Worm (Caenorhabditis elegans) whole organism, L3 larva: ENCODE data around the gene sto-3.

ENCODE experiments used
- ZK546.5 ChIP-seq: sonication (generic microtip); optimal IDR thresholded peaks from 2 replicates; lab custom pipeline; 2017; ENCODE audit warnings: missing biosample characterization, missing genetic modification characterization
- aly-2 ChIP-seq: fragments of 150-350 bp; optimal IDR thresholded peaks from 2 replicates; lab custom pipeline; 2014; ENCODE audit warnings: missing biosample characterization, missing genetic modification characterization
- ceh-16 ChIP-seq: sonication (generic microtip); optimal IDR thresholded peaks from 2 replicates; lab custom pipeline; 2017; ENCODE audit warnings: missing biosample characterization, missing genetic modification characterization
- ceh-28 ChIP-seq: fragments of 150-350 bp; optimal IDR thresholded peaks from 2 replicates; lab custom pipeline; 2014; ENCODE audit warnings: missing biosample characterization, missing genetic modification reagents, missing genetic modification characterization
- ceh-82 ChIP-seq: fragments of 150-350 bp; optimal IDR thresholded peaks from 2 replicates; lab custom pipeline; 2014; ENCODE audit warnings: missing biosample characterization, missing genetic modification characterization
- ceh-9 ChIP-seq: sonication (generic microtip); optimal IDR thresholded peaks from 2 replicates; lab custom pipeline; 2018; ENCODE audit warnings: missing biosample characterization, missing genetic modification characterization
- daf-12 ChIP-seq: fragments of 150-350 bp; optimal IDR thresholded peaks from 2 replicates; lab custom pipeline; 2014; ENCODE audit warnings: missing biosample characterization, missing genetic modification reagents, missing genetic modification characterization
- egl-27 ChIP-seq: sonication (generic microtip); optimal IDR thresholded peaks from 4 replicates; lab custom pipeline; 2017; ENCODE audit warnings: missing biosample characterization, missing genetic modification reagents, missing genetic modification characterization
- egl-5 ChIP-seq: fragments of 150-350 bp; optimal IDR thresholded peaks from 2 replicates; lab custom pipeline; 2017; ENCODE audit warnings: missing biosample characterization, missing genetic modification reagents, missing genetic modification characterization, inconsistent platforms
- elt-1 ChIP-seq: fragments of 150-350 bp; optimal IDR thresholded peaks from 2 replicates; lab custom pipeline; 2014; ENCODE audit warnings: missing biosample characterization, missing genetic modification characterization
- elt-2 ChIP-seq: sonication (generic microtip); optimal IDR thresholded peaks from 2 replicates; lab custom pipeline; 2016; ENCODE audit warnings: missing genetic modification reagents, mild to moderate bottlenecking, missing genetic modification characterization, missing compliant biosample characterization
- fkh-10 ChIP-seq: sonication (generic microtip); optimal IDR thresholded peaks from 2 replicates; lab custom pipeline; 2017; ENCODE audit warnings: missing biosample characterization, missing genetic modification reagents, missing genetic modification characterization
- fkh-2 ChIP-seq: fragments of 150-350 bp; optimal IDR thresholded peaks from 2 replicates; lab custom pipeline; 2014; ENCODE audit warnings: missing biosample characterization, missing genetic modification reagents, missing genetic modification characterization
- fos-1 ChIP-seq: fragments of 150-350 bp; optimal IDR thresholded peaks from 2 replicates; lab custom pipeline; 2014; ENCODE audit warnings: missing biosample characterization, missing genetic modification characterization
- hmg-11 ChIP-seq: sonication (generic microtip); optimal IDR thresholded peaks from 2 replicates; lab custom pipeline; 2016; ENCODE audit warnings: missing genetic modification characterization, missing compliant biosample characterization
- jun-1 ChIP-seq: fragments of 150-350 bp; optimal IDR thresholded peaks from 2 replicates; lab custom pipeline; 2014; ENCODE audit warnings: missing biosample characterization, missing genetic modification reagents, missing genetic modification characterization
- lin-15B ChIP-seq: fragments of 150-350 bp; optimal IDR thresholded peaks from 2 replicates; lab custom pipeline; 2014; ENCODE audit warnings: missing biosample characterization, missing genetic modification characterization
- lin-39 ChIP-seq: fragments of 150-350 bp; optimal IDR thresholded peaks from 2 replicates; lab custom pipeline; 2018; ENCODE audit warnings: missing biosample characterization, missing genetic modification reagents, missing genetic modification characterization
- lsy-12 ChIP-seq: sonication (generic microtip); optimal IDR thresholded peaks from 2 replicates; lab custom pipeline; 2016; ENCODE audit warnings: mild to moderate bottlenecking, missing genetic modification characterization, missing compliant biosample characterization
- mdl-1 ChIP-seq: fragments of 150-350 bp; optimal IDR thresholded peaks from 2 replicates; lab custom pipeline; 2014; ENCODE audit warnings: missing biosample characterization, missing genetic modification characterization
- nfya-1 ChIP-seq: sonication (generic microtip); optimal IDR thresholded peaks from 2 replicates; lab custom pipeline; 2017; ENCODE audit warnings: missing genetic modification characterization, mild to moderate bottlenecking, missing compliant biosample characterization, antibody characterized with exemption, moderate library complexity; ENCODE audit not compliant: insufficient read depth
- nhr-11 ChIP-seq: fragments of 150-350 bp; optimal IDR thresholded peaks from 2 replicates; lab custom pipeline; 2014; ENCODE audit warnings: missing biosample characterization, missing genetic modification characterization
- nhr-12 ChIP-seq: fragments of 150-350 bp; optimal IDR thresholded peaks from 2 replicates; lab custom pipeline; 2014; ENCODE audit warnings: missing biosample characterization, missing genetic modification characterization
- nhr-23 ChIP-seq: fragments of 150-350 bp; optimal IDR thresholded peaks from 2 replicates; lab custom pipeline; 2014; ENCODE audit warnings: missing biosample characterization, missing genetic modification reagents, missing genetic modification characterization
- nhr-237 ChIP-seq: fragments of 150-350 bp; optimal IDR thresholded peaks from 2 replicates; lab custom pipeline; 2014; ENCODE audit warnings: missing biosample characterization, missing genetic modification characterization
- nhr-25 ChIP-seq: sonication (generic microtip); optimal IDR thresholded peaks from 2 replicates; lab custom pipeline; 2017; ENCODE audit warnings: missing biosample characterization, missing genetic modification characterization
- nhr-43 ChIP-seq: sonication (generic microtip); optimal IDR thresholded peaks from 2 replicates; lab custom pipeline; 2016; ENCODE audit warnings: mild to moderate bottlenecking, missing genetic modification characterization, missing compliant biosample characterization; ENCODE audit not compliant: poor library complexity, severe bottlenecking
- nhr-67 ChIP-seq: fragments of 150-350 bp; optimal IDR thresholded peaks from 2 replicates; lab custom pipeline; 2014; ENCODE audit warnings: missing biosample characterization, missing genetic modification characterization
- nhr-76 ChIP-seq: fragments of 150-350 bp; sonication (generic microtip); optimal IDR thresholded peaks from 5 replicates; lab custom pipeline; 2014; ENCODE audit warnings: missing biosample characterization, missing genetic modification characterization
- pha-4 ChIP-seq: fragments of 150-350 bp; optimal IDR thresholded peaks from 2 replicates; lab custom pipeline; 2014; ENCODE audit warnings: missing biosample characterization, missing genetic modification reagents, missing genetic modification characterization
- pqm-1 ChIP-seq: fragments of 150-350 bp; optimal IDR thresholded peaks from 2 replicates; lab custom pipeline; 2017; ENCODE audit warnings: missing biosample characterization, missing genetic modification characterization, inconsistent platforms
- sea-2 ChIP-seq: fragments of 150-350 bp; sonication (generic microtip); optimal IDR thresholded peaks from 4 replicates; lab custom pipeline; 2014; ENCODE audit warnings: missing biosample characterization, missing genetic modification reagents, missing genetic modification characterization
- skn-1 ChIP-seq: fragments of 150-350 bp; optimal IDR thresholded peaks from 2 replicates; lab custom pipeline; 2014; ENCODE audit warnings: missing biosample characterization, missing genetic modification characterization
- snpc-4 ChIP-seq: fragments of 150-350 bp; optimal IDR thresholded peaks from 2 replicates; lab custom pipeline; 2014; ENCODE audit warnings: missing biosample characterization, missing genetic modification characterization
- unc-39 ChIP-seq: sonication (generic microtip); optimal IDR thresholded peaks from 4 replicates; lab custom pipeline; 2017; ENCODE audit warnings: missing biosample characterization, missing genetic modification characterization
- unc-62 ChIP-seq: fragments of 150-350 bp; sonication (generic microtip); optimal IDR thresholded peaks from 4 replicates; lab custom pipeline; 2014; ENCODE audit warnings: missing biosample characterization, missing genetic modification reagents, missing genetic modification characterization
- zag-1 ChIP-seq: fragments of 150-350 bp; optimal IDR thresholded peaks from 2 replicates; lab custom pipeline; 2014; ENCODE audit warnings: missing biosample characterization, missing genetic modification characterization
- ztf-11 ChIP-seq: fragments of 150-350 bp; optimal IDR thresholded peaks from 2 replicates; lab custom pipeline; 2014; ENCODE audit warnings: missing biosample characterization, missing genetic modification characterization
- ztf-4 ChIP-seq: fragments of 150-350 bp; optimal IDR thresholded peaks from 2 replicates; lab custom pipeline; 2014; ENCODE audit warnings: missing biosample characterization, missing genetic modification characterization

The sto-3 gene

DNA sequence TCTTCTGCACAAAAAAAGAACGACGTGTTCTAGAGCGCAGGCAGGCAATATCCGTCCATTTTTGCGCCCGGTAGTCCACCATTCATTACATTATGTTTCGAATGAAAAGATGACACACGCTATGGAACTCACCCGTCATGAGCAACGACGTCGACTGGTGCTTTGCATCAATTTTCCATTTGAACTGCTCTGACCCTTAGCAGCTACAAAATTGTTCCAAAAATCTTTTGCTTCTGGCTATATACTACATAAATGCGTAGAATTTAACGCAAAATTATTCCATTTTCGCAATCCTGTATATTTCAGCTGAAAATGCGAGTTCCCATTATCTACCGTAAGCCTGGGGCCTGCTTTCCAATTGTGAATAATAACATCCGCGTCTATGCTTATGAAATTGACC, 36.4 kb upstream of the sto-3 start, which contains the start of gene T04F8.3:
T04F8.3 (plus strand) TSS at position 301 of the 400 bp plus-strand sequence.
- TF ChIP-seq unc-62 (GFP tag; lab: Kevin White, UChicago) (no peak), nhr-25 (tag; lab: Kevin White, UChicago) (no peak), mdl-1 (tag; lab: Kevin White, UChicago) (no peak), jun-1 (no peak), fkh-2 (tag; lab: Kevin White, UChicago) (no peak), ztf-11 (no peak), nhr-67 (no peak), nhr-237 (tag; lab: Kevin White, UChicago) (no peak), aly-2 (no peak), skn-1 (no peak), snpc-4 (tag; lab: Kevin White, UChicago) (no peak), egl-27 (no peak), fos-1 (tag; lab: Kevin White, UChicago) (no peak), zag-1 (no peak), ceh-9 (tag; lab: Kevin White, UChicago) (no peak), egl-5 (no peak), nhr-11 (tag; lab: Kevin White, UChicago) (no peak), ztf-4 (no peak), ceh-16 (tag; lab: Kevin White, UChicago) (no peak)

DNA sequence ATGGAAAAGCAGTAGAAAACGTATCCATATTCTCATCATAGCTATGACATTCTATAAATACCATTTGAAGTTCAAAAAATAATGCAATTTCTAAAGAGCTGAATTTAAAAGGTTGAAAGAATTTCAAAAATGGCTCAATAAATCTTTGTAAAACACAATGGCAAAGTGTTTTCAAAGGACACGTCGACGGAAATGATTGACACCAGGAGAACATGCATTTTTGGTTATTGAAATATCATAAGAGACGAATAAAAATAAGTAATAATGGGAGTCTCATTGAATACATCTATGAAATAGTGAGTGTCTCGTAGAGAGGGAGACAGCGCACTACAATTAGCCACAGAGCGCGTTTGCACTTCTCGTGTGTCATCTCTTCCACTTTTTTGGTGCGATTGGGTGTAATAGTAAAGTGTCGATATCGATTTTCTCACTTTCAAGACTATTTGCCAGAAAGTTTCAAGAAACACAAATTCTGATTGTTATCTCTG, 34.7 kb upstream of the sto-3 start, which contains the start of gene T04F8.2:
T04F8.2 (minus strand) TSS at position 51 of the 488 bp plus-strand sequence.
- peak; percentile 58 for TF ChIP-seq skn-1
- peak; percentile 86 for TF ChIP-seq pha-4
- no peak for TF ChIP-seq nhr-67
- TF ChIP-seq elt-2 (tag; lab: Kevin White, UChicago), result peak; percentile 50
- peak; percentile 56 for TF ChIP-seq nhr-23
- peak; percentile 59 for TF ChIP-seq hmg-11 (tag; lab: Kevin White, UChicago)
- TF ChIP-seq snpc-4 (tag; lab: Kevin White, UChicago), result peak; percentile 58
- peak; percentile 42 for TF ChIP-seq pqm-1 (tag; lab: Kevin White, UChicago)
- no peak for TF ChIP-seq nhr-12 (tag; lab: Kevin White, UChicago)
- peak; percentile 49 for TF ChIP-seq ceh-28 (tag; lab: Kevin White, UChicago)
- TF ChIP-seq nhr-25 (tag; lab: Kevin White, UChicago), result peak; percentile 63
- no peak for TF ChIP-seq elt-1 (tag; lab: Kevin White, UChicago)
- peak; percentile 64 for TF ChIP-seq egl-5
- TF ChIP-seq lin-15B, result peak; percentile 50
- TF ChIP-seq nhr-76 (tag; lab: Kevin White, UChicago), result no peak
- TF ChIP-seq nhr-43 (tag; lab: Kevin White, UChicago), result peak; percentile 21
- TF ChIP-seq daf-12 (tag; lab: Kevin White, UChicago), result no peak
- TF ChIP-seq jun-1, result peak; percentile 28
- TF ChIP-seq zag-1, result no peak
- peak; percentile 68 for TF ChIP-seq nfya-1 (tag; lab: Kevin White, UChicago)
- peak; percentile 69 for TF ChIP-seq lin-39 (tag; lab: Kevin White, UChicago)

DNA sequence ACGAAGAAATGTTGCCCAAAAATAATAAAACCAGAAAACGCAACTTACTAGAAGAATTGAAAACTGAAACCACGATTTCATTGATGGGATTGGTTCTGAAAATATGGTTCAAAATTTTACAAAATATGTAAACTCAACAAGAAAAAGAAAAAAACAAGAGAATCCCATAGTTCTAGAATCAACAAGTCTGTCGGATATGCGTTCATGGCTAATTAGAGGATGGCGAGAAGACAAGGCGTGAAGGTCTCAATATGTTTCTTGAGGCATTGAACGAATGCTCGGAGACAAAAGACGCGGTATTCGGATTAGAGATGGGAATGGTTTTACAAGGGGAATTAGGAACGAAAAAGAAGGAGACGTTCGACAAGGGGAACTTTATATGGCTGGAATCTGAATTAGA, 28.9 kb upstream of the sto-3 start, which contains the start of gene cutl-11:
cutl-11 (minus strand) TSS at position 101 of the 400 bp plus-strand sequence.
- TF ChIP-seq lsy-12 (tag; lab: Kevin White, UChicago) (no peak), pqm-1 (tag; lab: Kevin White, UChicago) (no peak), lin-15B (no peak), jun-1 (no peak), fos-1 (tag; lab: Kevin White, UChicago) (no peak), ZK546.5 (tag; lab: Kevin White, UChicago) (no peak), nhr-67 (no peak), fkh-2 (tag; lab: Kevin White, UChicago) (no peak), nhr-43 (tag; lab: Kevin White, UChicago) (no peak), ceh-82 (tag; lab: Kevin White, UChicago) (no peak), sea-2 (no peak), fkh-10 (no peak), egl-5 (no peak), unc-39 (tag; lab: Kevin White, UChicago) (no peak), snpc-4 (tag; lab: Kevin White, UChicago) (no peak), ceh-9 (tag; lab: Kevin White, UChicago) (no peak), ztf-11 (no peak)
- TF ChIP-seq, all 47 proteins: peak for 0
